Fruit fly (Drosophila melanogaster) whole organism, adult: ENCODE results near the gene Rbfox1.

Experiments
- CG14711 ChIP-seq: fragments of 200-800 bp; sonication (Bioruptor generic); optimal IDR thresholded peaks from 2 replicates; lab custom pipeline; 2018; ENCODE audit warnings: missing biosample characterization, mild to moderate bottlenecking, missing genetic modification characterization, moderate library complexity
- CG1620 ChIP-seq: fragments of 200-800 bp; sonication (Bioruptor generic); optimal IDR thresholded peaks from 2 replicates; lab custom pipeline; 2016; ENCODE audit warnings: missing biosample characterization, missing genetic modification characterization
- CG33017 ChIP-seq: fragments of 200-800 bp; sonication (Bioruptor generic); optimal IDR thresholded peaks from 2 replicates; lab custom pipeline; 2018; ENCODE audit warnings: missing biosample characterization, mild to moderate bottlenecking, missing genetic modification characterization, moderate library complexity
- CG7045 ChIP-seq: fragments of 200-800 bp; sonication (Bioruptor generic); optimal IDR thresholded peaks from 2 replicates; lab custom pipeline; 2017; ENCODE audit warnings: missing biosample characterization, mild to moderate bottlenecking, missing genetic modification characterization
- CG7101 ChIP-seq: fragments of 200-800 bp; sonication (Bioruptor generic); optimal IDR thresholded peaks from 2 replicates; lab custom pipeline; 2018; ENCODE audit warnings: missing biosample characterization, mild to moderate bottlenecking, missing genetic modification characterization, moderate library complexity
- Clk ChIP-seq: fragments of 200-800 bp; sonication (Bioruptor generic); optimal IDR thresholded peaks from 2 replicates; lab custom pipeline; 2017; ENCODE audit warnings: missing biosample characterization, missing genetic modification characterization
- Hr96 ChIP-seq: fragments of 200-800 bp; sonication (Bioruptor generic); optimal IDR thresholded peaks from 2 replicates; lab custom pipeline; 2016; ENCODE audit warnings: missing biosample characterization, missing genetic modification characterization
- Mnt ChIP-seq: fragments of 200-800 bp; sonication (Bioruptor generic); optimal IDR thresholded peaks from 2 replicates; lab custom pipeline; 2016; ENCODE audit warnings: missing biosample characterization, mild to moderate bottlenecking, missing genetic modification characterization
- cic ChIP-seq: fragments of 200-800 bp; sonication (Bioruptor generic); optimal IDR thresholded peaks from 2 replicates; lab custom pipeline; 2017; ENCODE audit warnings: missing biosample characterization, mild to moderate bottlenecking, missing genetic modification characterization, moderate library complexity
- kay ChIP-seq: fragments of 200-800 bp; sonication (Bioruptor generic); peaks from one replicate; lab custom pipeline; 2016; ENCODE audit warnings: missing biosample characterization, missing genetic modification characterization, borderline replicate concordance
- ovo ChIP-seq: fragments of 200-800 bp; sonication (Bioruptor generic); optimal IDR thresholded peaks from 2 replicates; lab custom pipeline; 2016; ENCODE audit warnings: missing biosample characterization, missing genetic modification characterization
- pad ChIP-seq: fragments of 200-800 bp; sonication (Bioruptor generic); optimal IDR thresholded peaks from 3 replicates; lab custom pipeline; 2017; ENCODE audit warnings: missing biosample characterization, missing genetic modification characterization, mild to moderate bottlenecking, moderate library complexity, missing genetic modification reagents
- tj ChIP-seq: fragments of 200-800 bp; sonication (Bioruptor generic); optimal IDR thresholded peaks from 3 replicates; lab custom pipeline; 2017; ENCODE audit warnings: missing biosample characterization, mild to moderate bottlenecking, missing genetic modification characterization, moderate library complexity

DNA sequence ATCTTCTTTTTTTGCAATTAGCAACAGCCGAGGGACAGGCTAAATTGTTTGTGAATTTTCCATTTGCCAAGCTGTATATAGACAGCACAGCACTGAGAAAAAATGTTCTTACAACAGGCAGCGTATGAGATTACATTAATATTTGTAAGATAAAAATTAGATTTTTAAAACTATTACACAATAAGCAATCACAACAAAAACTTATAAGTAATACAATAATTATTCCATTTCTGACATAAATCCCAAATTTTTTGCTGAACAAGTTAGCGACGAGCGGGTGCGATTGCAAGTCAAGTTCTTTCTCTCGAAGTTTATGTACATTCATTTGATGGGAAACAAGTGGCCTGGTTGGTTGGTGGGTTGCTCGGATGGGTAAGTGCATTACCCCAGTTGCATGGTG is 63.8 kb downstream of the Rbfox1 start:
- no peak for TF ChIP-seq CG1620 (GFP tag; lab: Kevin White, UChicago)
- no peak for TF ChIP-seq cic (GFP tag; lab: Kevin White, UChicago)
- TF ChIP-seq pad (GFP tag; lab: Kevin White, UChicago), result no peak
- no peak for TF ChIP-seq Clk (GFP tag; lab: Kevin White, UChicago)
- TF ChIP-seq kay (GFP tag; lab: Kevin White, UChicago), result no peak
- no peak for TF ChIP-seq ovo
- no peak for TF ChIP-seq CG14711
- TF ChIP-seq CG33017 (tag; lab: Kevin White, UChicago), result no peak
- no peak for TF ChIP-seq CG7101 (tag; lab: Kevin White, UChicago)
- no peak for TF ChIP-seq CG7045 (GFP tag; lab: Kevin White, UChicago)
- no peak for TF ChIP-seq tj (GFP tag; lab: Kevin White, UChicago)
- no peak for TF ChIP-seq Hr96
- no peak for TF ChIP-seq Mnt (GFP tag; lab: Kevin White, UChicago)
